Worm (Caenorhabditis elegans) whole organism, L2 larva: ENCODE measurements around the gene bath-20.

ENCODE experiments used
- ama-1 ChIP-seq: fragments of 150-350 bp; optimal IDR thresholded peaks from 2 replicates; lab custom pipeline; 2018; ENCODE audit warnings: inconsistent platforms
- ceh-16 ChIP-seq: fragments of 150-350 bp; optimal IDR thresholded peaks from 2 replicates; lab custom pipeline; 2014; ENCODE audit warnings: missing biosample characterization, missing genetic modification characterization
- egl-27 ChIP-seq: sonication (generic microtip); optimal IDR thresholded peaks from 3 replicates; lab custom pipeline; 2017; ENCODE audit warnings: missing biosample characterization, missing genetic modification reagents, missing genetic modification characterization
- elt-3 ChIP-seq: sonication (generic microtip); optimal IDR thresholded peaks from 2 replicates; lab custom pipeline; 2017; ENCODE audit warnings: missing biosample characterization, missing genetic modification characterization
- lin-11 ChIP-seq: fragments of 150-350 bp; sonication (generic microtip); optimal IDR thresholded peaks from 2 replicates; lab custom pipeline; 2014; ENCODE audit warnings: missing biosample characterization, missing genetic modification characterization, inconsistent platforms, mixed read lengths
- lin-39 ChIP-seq: fragments of 150-350 bp; optimal IDR thresholded peaks from 2 replicates; lab custom pipeline; 2014; ENCODE audit warnings: missing biosample characterization, missing genetic modification reagents, missing genetic modification characterization
- lsy-2 ChIP-seq, 2 experiments: fragments of 150-350 bp in 1 of 2; sonication (generic microtip) in 1 of 2; optimal IDR thresholded peaks; 2 replicates each; lab custom pipeline; 2014 to 2017; ENCODE audit warnings: missing biosample characterization in 2 of 2, missing genetic modification characterization in 2 of 2
- mab-5 ChIP-seq: fragments of 150-350 bp; optimal IDR thresholded peaks from 2 replicates; lab custom pipeline; 2014; ENCODE audit warnings: missing biosample characterization, missing genetic modification characterization
- nhr-25 ChIP-seq: fragments of 150-350 bp; sonication (generic microtip); optimal IDR thresholded peaks from 3 replicates; lab custom pipeline; 2014; ENCODE audit warnings: missing biosample characterization, missing genetic modification characterization
- nhr-77 ChIP-seq: fragments of 150-350 bp; optimal IDR thresholded peaks from 2 replicates; lab custom pipeline; 2014; ENCODE audit warnings: missing biosample characterization, missing genetic modification characterization
- snpc-4 ChIP-seq: fragments of 150-350 bp; optimal IDR thresholded peaks from 2 replicates; lab custom pipeline; 2014; ENCODE audit warnings: missing biosample characterization, missing genetic modification characterization
- unc-39 ChIP-seq: fragments of 150-350 bp; optimal IDR thresholded peaks from 2 replicates; lab custom pipeline; 2014; ENCODE audit warnings: missing biosample characterization, missing genetic modification characterization
- ztf-4 ChIP-seq: fragments of 150-350 bp; optimal IDR thresholded peaks from 2 replicates; lab custom pipeline; 2014; ENCODE audit warnings: missing biosample characterization, missing genetic modification characterization

ce11 chrII:2045505-2045904, 3.2 kb upstream of the bath-20 start, which contains the start of gene bath-24:
- TF ChIP-seq ama-1 = no peak
- no peak for TF ChIP-seq ztf-4 (tag; lab: Kevin White, UChicago)
- TF ChIP-seq lin-11 (tag; lab: Kevin White, UChicago) = no peak
- TF ChIP-seq mab-5 (tag; lab: Kevin White, UChicago) = no peak
- no peak for TF ChIP-seq snpc-4 (tag; lab: Kevin White, UChicago)
- no peak for TF ChIP-seq lsy-2 (tag; optimal IDR thresholded peaks at IDR 0.05; lab: Kevin White, UChicago)
- no peak for TF ChIP-seq lin-39
- no peak for TF ChIP-seq nhr-25
- TF ChIP-seq egl-27 (tag; lab: Kevin White, UChicago) = no peak
- no peak for TF ChIP-seq ceh-16 (tag; lab: Kevin White, UChicago)
- TF ChIP-seq elt-3 (tag; lab: Kevin White, UChicago) = no peak
- no peak for TF ChIP-seq unc-39 (tag; lab: Kevin White, UChicago)
- TF ChIP-seq nhr-77 = no peak
